Worm (Caenorhabditis elegans) whole organism, late embryonic: ENCODE data around the gene T09A12.1.

Experiments used
- C08G9.2 ChIP-seq: sonication (generic microtip); optimal IDR thresholded peaks from 2 replicates; lab custom pipeline; 2016; ENCODE audit warnings: mild to moderate bottlenecking, missing genetic modification characterization, moderate library complexity, missing compliant biosample characterization
- C38D4.7 ChIP-seq: fragments of 200-800 bp; sonication (Bioruptor generic); optimal IDR thresholded peaks from 2 replicates; lab custom pipeline; 2018; ENCODE audit warnings: mild to moderate bottlenecking, missing genetic modification characterization, moderate library complexity, missing compliant biosample characterization
- K02D7.2 ChIP-seq: sonication (generic microtip); optimal IDR thresholded peaks from 2 replicates; lab custom pipeline; 2017; ENCODE audit warnings: mild to moderate bottlenecking, missing genetic modification characterization, missing compliant biosample characterization
- K09A11.1 ChIP-seq: sonication (generic microtip); optimal IDR thresholded peaks from 2 replicates; lab custom pipeline; 2017; ENCODE audit warnings: antibody characterized with exemption, mild to moderate bottlenecking, missing genetic modification characterization, missing compliant biosample characterization; ENCODE audit not compliant: insufficient read depth
- T23F11.4 ChIP-seq: fragments of 200-800 bp; sonication (Bioruptor generic); optimal IDR thresholded peaks from 2 replicates; lab custom pipeline; 2018; ENCODE audit warnings: mild to moderate bottlenecking, missing genetic modification characterization, missing compliant biosample characterization
- ahr-1 ChIP-seq: sonication (generic microtip); optimal IDR thresholded peaks from 2 replicates; lab custom pipeline; 2016; ENCODE audit warnings: missing genetic modification characterization, missing compliant biosample characterization
- ama-1 ChIP-seq: fragments of 150-350 bp; optimal IDR thresholded peaks from 2 replicates; lab custom pipeline; 2014
- ceh-19 ChIP-seq: fragments of 200-800 bp; sonication (Bioruptor generic); optimal IDR thresholded peaks from 2 replicates; lab custom pipeline; 2018; ENCODE audit warnings: mild to moderate bottlenecking, missing genetic modification characterization, missing compliant biosample characterization
- ceh-30 ChIP-seq: fragments of 150-350 bp; optimal IDR thresholded peaks from 2 replicates; lab custom pipeline; 2014; ENCODE audit warnings: missing biosample characterization, missing genetic modification characterization
- ceh-34 ChIP-seq: sonication (generic microtip); optimal IDR thresholded peaks from 2 replicates; lab custom pipeline; 2016; ENCODE audit warnings: mild to moderate bottlenecking, missing genetic modification characterization, missing compliant biosample characterization
- ceh-48 ChIP-seq: sonication (generic microtip); optimal IDR thresholded peaks from 2 replicates; lab custom pipeline; 2016; ENCODE audit warnings: missing genetic modification characterization, inconsistent platforms, missing compliant biosample characterization
- ceh-6 ChIP-seq: fragments of 200-800 bp; sonication (Bioruptor generic); optimal IDR thresholded peaks from 2 replicates; lab custom pipeline; 2018; ENCODE audit warnings: mild to moderate bottlenecking, missing genetic modification characterization, missing compliant biosample characterization
- che-1 ChIP-seq: sonication (generic microtip); optimal IDR thresholded peaks from 2 replicates; lab custom pipeline; 2016; ENCODE audit warnings: mild to moderate bottlenecking, missing genetic modification characterization, missing compliant biosample characterization
- dmd-4 ChIP-seq: sonication (generic microtip); optimal IDR thresholded peaks from 2 replicates; lab custom pipeline; 2016; ENCODE audit warnings: borderline replicate concordance, missing genetic modification characterization, missing compliant biosample characterization
- dve-1 ChIP-seq: sonication (generic microtip); optimal IDR thresholded peaks from 2 replicates; lab custom pipeline; 2017; ENCODE audit warnings: antibody characterized with exemption, mild to moderate bottlenecking, missing genetic modification characterization, missing compliant biosample characterization
- elt-2 ChIP-seq: sonication (generic microtip); optimal IDR thresholded peaks from 2 replicates; lab custom pipeline; 2016; ENCODE audit warnings: missing genetic modification reagents, missing genetic modification characterization, missing compliant biosample characterization
- ets-4 ChIP-seq: sonication (generic microtip); optimal IDR thresholded peaks from 2 replicates; lab custom pipeline; 2016; ENCODE audit warnings: missing genetic modification characterization, missing compliant biosample characterization
- eyg-1 ChIP-seq: sonication (generic microtip); optimal IDR thresholded peaks from 2 replicates; lab custom pipeline; 2016; ENCODE audit warnings: missing genotype, missing genetic modification characterization, missing compliant biosample characterization
- fkh-10 ChIP-seq: fragments of 150-350 bp; optimal IDR thresholded peaks from 2 replicates; lab custom pipeline; 2014; ENCODE audit warnings: missing biosample characterization, missing genetic modification reagents, missing genetic modification characterization
- gmeb-2 ChIP-seq: sonication (generic microtip); optimal IDR thresholded peaks from 2 replicates; lab custom pipeline; 2016; ENCODE audit warnings: missing genetic modification characterization, inconsistent platforms, missing compliant biosample characterization
- hlh-13 ChIP-seq: fragments of 200-800 bp; sonication (Bioruptor generic); optimal IDR thresholded peaks from 2 replicates; lab custom pipeline; 2018; ENCODE audit warnings: mild to moderate bottlenecking, missing genetic modification characterization, missing compliant biosample characterization
- hlh-15 ChIP-seq: sonication (generic microtip); optimal IDR thresholded peaks from 2 replicates; lab custom pipeline; 2016; ENCODE audit warnings: missing genetic modification characterization, missing compliant biosample characterization
- hlh-6 ChIP-seq: sonication (generic microtip); optimal IDR thresholded peaks from 2 replicates; lab custom pipeline; 2016; ENCODE audit warnings: missing genotype, missing genetic modification characterization, missing compliant biosample characterization
- lim-6 ChIP-seq: sonication (generic microtip); optimal IDR thresholded peaks from 2 replicates; lab custom pipeline; 2016; ENCODE audit warnings: missing genetic modification characterization, missing compliant biosample characterization
- lin-11 ChIP-seq: fragments of 200-800 bp; sonication (Bioruptor generic); optimal IDR thresholded peaks from 2 replicates; lab custom pipeline; 2018; ENCODE audit warnings: mild to moderate bottlenecking, missing genetic modification characterization, missing compliant biosample characterization
- mec-3 ChIP-seq: sonication (generic microtip); optimal IDR thresholded peaks from 2 replicates; lab custom pipeline; 2016; ENCODE audit warnings: borderline replicate concordance, missing genetic modification characterization, missing compliant biosample characterization
- nhr-11 ChIP-seq: fragments of 150-350 bp; optimal IDR thresholded peaks from 2 replicates; lab custom pipeline; 2014; ENCODE audit warnings: missing biosample characterization, missing genetic modification characterization
- nhr-232 ChIP-seq: sonication (generic microtip); optimal IDR thresholded peaks from 2 replicates; lab custom pipeline; 2016; ENCODE audit warnings: missing genetic modification characterization, missing compliant biosample characterization
- odd-2 ChIP-seq: sonication (generic microtip); optimal IDR thresholded peaks from 2 replicates; lab custom pipeline; 2017; ENCODE audit warnings: antibody characterized with exemption, mild to moderate bottlenecking, missing genetic modification characterization, missing compliant biosample characterization
- pag-3 ChIP-seq: sonication (generic microtip); optimal IDR thresholded peaks from 2 replicates; lab custom pipeline; 2016; ENCODE audit warnings: missing compliant biosample characterization, missing genetic modification characterization, borderline replicate concordance
- pat-9 ChIP-seq: fragments of 200-800 bp; sonication (Bioruptor generic); optimal IDR thresholded peaks from 2 replicates; lab custom pipeline; 2018; ENCODE audit warnings: mild to moderate bottlenecking, missing genetic modification characterization, moderate library complexity, missing compliant biosample characterization
- pha-2 ChIP-seq: sonication (generic microtip); optimal IDR thresholded peaks from 2 replicates; lab custom pipeline; 2017; ENCODE audit warnings: mild to moderate bottlenecking, missing genetic modification characterization, missing compliant biosample characterization
- pqm-1 ChIP-seq: sonication (generic microtip); optimal IDR thresholded peaks from 2 replicates; lab custom pipeline; 2016; ENCODE audit warnings: missing genetic modification characterization, missing compliant biosample characterization
- pros-1 ChIP-seq: fragments of 150-350 bp; optimal IDR thresholded peaks from 2 replicates; lab custom pipeline; 2014; ENCODE audit warnings: missing biosample characterization, missing genetic modification reagents, missing genetic modification characterization
- rnt-1 ChIP-seq: sonication (generic microtip); optimal IDR thresholded peaks from 2 replicates; lab custom pipeline; 2016; ENCODE audit warnings: missing genetic modification characterization, missing compliant biosample characterization
- sox-2 ChIP-seq: fragments of 200-800 bp; sonication (Bioruptor generic); IDR thresholded peaks from 2 replicates; pipeline ENCODE4 v1.3.6; 2022; ENCODE audit warnings: missing genetic modification reagents, missing genetic modification characterization, missing compliant biosample characterization
- sox-4 ChIP-seq: sonication (generic microtip); optimal IDR thresholded peaks from 2 replicates; lab custom pipeline; 2017; ENCODE audit warnings: mild to moderate bottlenecking, missing genetic modification characterization, inconsistent platforms, missing compliant biosample characterization
- tbx-2 ChIP-seq: sonication (generic microtip); optimal IDR thresholded peaks from 2 replicates; lab custom pipeline; 2016; ENCODE audit warnings: missing genetic modification characterization, missing compliant biosample characterization
- tbx-7 ChIP-seq: sonication (generic microtip); optimal IDR thresholded peaks from 2 replicates; lab custom pipeline; 2016; ENCODE audit warnings: missing genotype, missing genetic modification characterization, missing compliant biosample characterization
- unc-55 ChIP-seq: sonication (generic microtip); optimal IDR thresholded peaks from 2 replicates; lab custom pipeline; 2017; ENCODE audit warnings: missing biosample characterization, missing genetic modification reagents, missing genetic modification characterization
- unc-86 ChIP-seq: sonication (generic microtip); optimal IDR thresholded peaks from 2 replicates; lab custom pipeline; 2016; ENCODE audit warnings: missing genetic modification characterization, missing compliant biosample characterization
- zip-5 ChIP-seq: sonication (generic microtip); optimal IDR thresholded peaks from 2 replicates; lab custom pipeline; 2016; ENCODE audit warnings: missing genetic modification characterization, missing compliant biosample characterization

Gene T09A12.1

ce11 chrIV:8241312-8241833 is 2.8 kb upstream of the T09A12.1 start:
- TF ChIP-seq pros-1 (no peak), tbx-2 (no peak), T23F11.4 (GFP tag; lab: Kevin White, UChicago) (no peak), ceh-48 (tag; lab: Kevin White, UChicago) (no peak), ets-4 (no peak), elt-2 (tag; lab: Kevin White, UChicago) (no peak)

DNA sequence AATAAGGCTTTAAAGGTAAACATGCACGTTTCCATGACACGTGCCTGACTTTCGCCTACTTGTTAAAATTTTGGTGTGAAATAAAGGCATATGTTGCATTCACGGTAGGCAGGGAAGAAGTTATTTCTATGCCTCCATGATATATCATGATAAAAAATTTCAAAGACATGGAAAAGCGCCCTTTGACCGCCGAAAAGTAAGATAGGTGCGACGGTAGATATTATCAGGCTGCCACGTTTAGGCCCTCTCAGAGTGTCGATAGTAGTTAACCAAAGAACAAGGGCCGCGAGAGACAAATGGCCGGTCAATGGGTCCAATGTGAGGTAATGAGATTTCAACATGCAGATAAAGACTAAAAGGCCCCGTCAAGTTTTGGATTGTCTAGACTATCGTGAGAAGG is 1.0 kb upstream of the T09A12.1 start:
- TF ChIP-seq hlh-15 = no peak

- no peak for TF ChIP-seq rnt-1
- no peak for TF ChIP-seq ahr-1 (tag; lab: Kevin White, UChicago)
- no peak for TF ChIP-seq nhr-232 (tag; lab: Kevin White, UChicago)
Measured at ce11 chrIV:8243599-8243998, 613 bp upstream of the T09A12.1 start, which contains the start of gene T09A12.8. Gene T09A12.8, minus strand, starts transcription at chrIV:8243699.

- TF ChIP-seq C08G9.2 (tag; lab: Kevin White, UChicago) = no peak
- no peak for TF ChIP-seq ceh-19 (GFP tag; lab: Kevin White, UChicago)
- TF ChIP-seq sox-4 (tag; lab: Kevin White, UChicago) = no peak
- no peak for TF ChIP-seq elt-2 (tag; lab: Kevin White, UChicago)
- no peak for TF ChIP-seq odd-2
- TF ChIP-seq fkh-10 (GFP tag; lab: Kevin White, UChicago) = no peak
- TF ChIP-seq pqm-1 (tag; lab: Kevin White, UChicago) = no peak
- TF ChIP-seq ceh-34 (tag; lab: Kevin White, UChicago) = no peak
- no peak for TF ChIP-seq ceh-30 (tag; lab: Kevin White, UChicago)
- TF ChIP-seq C38D4.7 (GFP tag; lab: Kevin White, UChicago) = no peak
- TF ChIP-seq mec-3 (tag; lab: Kevin White, UChicago) = no peak
- no peak for TF ChIP-seq unc-55 (GFP tag; lab: Kevin White, UChicago)
- TF ChIP-seq ama-1 (lab: Kevin White, UChicago) = no peak
- TF ChIP-seq eyg-1 = no peak
- TF ChIP-seq ceh-6 = no peak
- TF ChIP-seq K09A11.1 (tag; lab: Kevin White, UChicago) = no peak
- no peak for TF ChIP-seq pha-2
- no peak for TF ChIP-seq K02D7.2 (tag; lab: Kevin White, UChicago)
- TF ChIP-seq sox-2 (GFP tag; lab: Robert Waterston, UW) = no peak
- no peak for TF ChIP-seq rnt-1
Measured at ce11 chrIV:8247341-8247740, 3.1 kb downstream of the T09A12.1 start.

- TF ChIP-seq pat-9 (tag; lab: Kevin White, UChicago) (no peak), ama-1 (lab: Kevin White, UChicago) (no peak), dmd-4 (tag; lab: Kevin White, UChicago) (no peak), C08G9.2 (tag; lab: Kevin White, UChicago) (no peak), sox-4 (tag; lab: Kevin White, UChicago) (no peak), unc-55 (GFP tag; lab: Kevin White, UChicago) (no peak)
Measured at ce11 chrIV:8251346-8251745, 7.1 kb downstream of the T09A12.1 start.

DNA sequence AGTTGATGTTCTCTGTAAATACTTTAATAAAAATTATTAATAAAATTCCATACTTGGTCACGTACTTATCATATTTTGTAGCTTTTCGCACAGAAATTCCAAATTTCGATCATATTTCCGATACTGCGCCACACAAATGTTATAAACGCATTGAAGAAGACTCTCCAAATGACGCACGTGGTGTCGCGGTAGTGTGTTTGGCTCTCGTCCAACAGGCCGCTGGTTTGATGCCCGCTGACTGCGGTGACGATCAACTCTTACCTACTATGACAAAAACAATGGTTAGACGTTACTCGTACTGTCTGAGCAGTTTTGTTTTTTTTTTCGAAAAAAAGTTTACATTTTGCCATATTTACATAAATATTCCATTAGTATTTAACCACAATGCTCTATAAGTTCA is 8.6 kb downstream of the T09A12.1 start:
- TF ChIP-seq nhr-232 (tag; lab: Kevin White, UChicago) (peak; percentile 88), dve-1 (tag; lab: Kevin White, UChicago) (peak; percentile 84), ahr-1 (tag; lab: Kevin White, UChicago) (peak; percentile 82), nhr-11 (tag; lab: Kevin White, UChicago) (no peak), pag-3 (tag; lab: Kevin White, UChicago) (peak; percentile 72), zip-5 (tag; lab: Kevin White, UChicago) (peak; percentile 88), K02D7.2 (tag; lab: Kevin White, UChicago) (peak; percentile 84), pat-9 (tag; lab: Kevin White, UChicago) (peak; percentile 95), ceh-6 (peak; percentile 97), gmeb-2 (tag; lab: Kevin White, UChicago) (peak; percentile 98), lim-6 (peak; percentile 9), hlh-6 (peak; percentile 96), ceh-48 (tag; lab: Kevin White, UChicago) (peak; percentile 92), lin-11 (tag; lab: Kevin White, UChicago) (peak; percentile 95), hlh-13 (GFP tag; lab: Kevin White, UChicago) (peak; percentile 91), che-1 (tag; lab: Kevin White, UChicago) (peak; percentile 95), unc-86 (tag; lab: Kevin White, UChicago) (peak; percentile 95), T23F11.4 (GFP tag; lab: Kevin White, UChicago) (peak; percentile 93), tbx-7 (tag; lab: Kevin White, UChicago) (peak; percentile 60)
